Worm (Caenorhabditis elegans) whole organism, midembryonic: ENCODE data around the gene srd-55.

Experiments
- T22C8.4 ChIP-seq: fragments of 200-800 bp; sonication (Bioruptor generic); IDR thresholded peaks from 2 replicates; pipeline ENCODE4 v1.3.6; 2022; ENCODE audit warnings: missing genetic modification characterization, missing compliant biosample characterization
- cog-1 ChIP-seq: sonication (generic microtip); optimal IDR thresholded peaks from 2 replicates; lab custom pipeline; 2016; ENCODE audit warnings: missing genetic modification characterization, missing compliant biosample characterization
- flt-1 ChIP-seq: fragments of 200-800 bp; sonication (Bioruptor generic); IDR thresholded peaks from 2 replicates; pipeline ENCODE4 v1.3.6; 2022; ENCODE audit warnings: missing genetic modification characterization, missing compliant biosample characterization
- klf-2 ChIP-seq: fragments of 200-800 bp; sonication (Bioruptor generic); conservative IDR thresholded peaks from 2 replicates; pipeline ENCODE4 v1.3.6; 2022; ENCODE audit warnings: missing genetic modification reagents, missing genetic modification characterization, missing compliant biosample characterization
- med-1 ChIP-seq: sonication (generic microtip); optimal IDR thresholded peaks from 2 replicates; lab custom pipeline; 2017; ENCODE audit warnings: missing genetic modification characterization, mild to moderate bottlenecking, missing compliant biosample characterization, antibody characterized with exemption, missing genetic modification reagents; ENCODE audit not compliant: insufficient read depth
- ref-1 ChIP-seq: fragments of 200-800 bp; sonication (Bioruptor generic); conservative IDR thresholded peaks from 2 replicates; pipeline ENCODE4 v1.3.6; 2022; ENCODE audit warnings: missing genetic modification reagents, missing genetic modification characterization, missing compliant biosample characterization
- tab-1 ChIP-seq: fragments of 200-800 bp; sonication (Bioruptor generic); IDR thresholded peaks from 2 replicates; pipeline ENCODE4 v1.3.6; 2022; ENCODE audit warnings: missing genetic modification characterization, missing compliant biosample characterization
- ztf-23 ChIP-seq: fragments of 200-800 bp; sonication (Bioruptor generic); IDR thresholded peaks from 2 replicates; pipeline ENCODE4 v1.3.6; 2022; ENCODE audit warnings: missing genetic modification reagents, missing genetic modification characterization, missing compliant biosample characterization
- ztf-29 ChIP-seq: fragments of 200-800 bp; sonication (Bioruptor generic); IDR thresholded peaks from 2 replicates; pipeline ENCODE4 v1.3.6; 2022; ENCODE audit warnings: missing genetic modification reagents, missing genetic modification characterization, missing compliant biosample characterization

srd-55 gene

ce11 chrII:7392052-7392694 lies 16.1 kb upstream of the srd-55 start:
- no peak for TF ChIP-seq klf-2 (GFP tag; lab: Robert Waterston, UW)
- TF ChIP-seq med-1 (GFP tag; lab: Kevin White, UChicago) = no peak
- no peak for TF ChIP-seq ztf-29 (GFP tag; lab: Robert Waterston, UW)
- no peak for TF ChIP-seq T22C8.4 (GFP tag; lab: Robert Waterston, UW)
- no peak for TF ChIP-seq tab-1 (GFP tag; lab: Robert Waterston, UW)
- no peak for TF ChIP-seq ztf-23 (GFP tag; lab: Robert Waterston, UW)
- no peak for TF ChIP-seq cog-1 (tag; lab: Kevin White, UChicago)
- no peak for TF ChIP-seq flt-1
- TF ChIP-seq ref-1 (GFP tag; lab: Robert Waterston, UW) = no peak

ce11 chrII:7393393-7393792 lies 14.9 kb upstream of the srd-55 start:
- TF ChIP-seq klf-2 (GFP tag; lab: Robert Waterston, UW) = no peak
- no peak for TF ChIP-seq med-1 (GFP tag; lab: Kevin White, UChicago)
- no peak for TF ChIP-seq T22C8.4 (GFP tag; lab: Robert Waterston, UW)
- no peak for TF ChIP-seq ref-1 (GFP tag; lab: Robert Waterston, UW)
- TF ChIP-seq cog-1 (tag; lab: Kevin White, UChicago) = no peak
- TF ChIP-seq ztf-23 (GFP tag; lab: Robert Waterston, UW) = no peak
- TF ChIP-seq ztf-29 (GFP tag; lab: Robert Waterston, UW) = no peak
- TF ChIP-seq tab-1 (GFP tag; lab: Robert Waterston, UW) = no peak
- TF ChIP-seq flt-1 = no peak

- TF ChIP-seq med-1 (GFP tag; lab: Kevin White, UChicago) (no peak), T22C8.4 (GFP tag; lab: Robert Waterston, UW) (no peak), tab-1 (GFP tag; lab: Robert Waterston, UW) (no peak), ztf-23 (GFP tag; lab: Robert Waterston, UW) (no peak), flt-1 (no peak), klf-2 (GFP tag; lab: Robert Waterston, UW) (no peak), ztf-29 (GFP tag; lab: Robert Waterston, UW) (no peak), cog-1 (tag; lab: Kevin White, UChicago) (no peak)
Measured at ce11 chrII:7393922-7394689, 14.2 kb upstream of the srd-55 start.

- TF ChIP-seq cog-1 (tag; lab: Kevin White, UChicago) (no peak), flt-1 (no peak), klf-2 (GFP tag; lab: Robert Waterston, UW) (no peak), med-1 (GFP tag; lab: Kevin White, UChicago) (no peak), ref-1 (GFP tag; lab: Robert Waterston, UW) (no peak), tab-1 (GFP tag; lab: Robert Waterston, UW) (no peak), T22C8.4 (GFP tag; lab: Robert Waterston, UW) (no peak), ztf-23 (GFP tag; lab: Robert Waterston, UW) (no peak), ztf-29 (GFP tag; lab: Robert Waterston, UW) (no peak)
Measured at ce11 chrII:7394690-7395054, 13.6 kb upstream of the srd-55 start, which contains the start of gene bath-44. Gene bath-44, plus strand, starts transcription at chrII:7394955.

ce11 chrII:7396081-7396480 lies 12.2 kb upstream of the srd-55 start:
- TF ChIP-seq tab-1 (GFP tag; lab: Robert Waterston, UW) = no peak
- no peak for TF ChIP-seq ztf-23 (GFP tag; lab: Robert Waterston, UW)
- no peak for TF ChIP-seq klf-2 (GFP tag; lab: Robert Waterston, UW)
- no peak for TF ChIP-seq cog-1 (tag; lab: Kevin White, UChicago)
- TF ChIP-seq med-1 (GFP tag; lab: Kevin White, UChicago) = no peak
- TF ChIP-seq flt-1 = no peak

DNA sequence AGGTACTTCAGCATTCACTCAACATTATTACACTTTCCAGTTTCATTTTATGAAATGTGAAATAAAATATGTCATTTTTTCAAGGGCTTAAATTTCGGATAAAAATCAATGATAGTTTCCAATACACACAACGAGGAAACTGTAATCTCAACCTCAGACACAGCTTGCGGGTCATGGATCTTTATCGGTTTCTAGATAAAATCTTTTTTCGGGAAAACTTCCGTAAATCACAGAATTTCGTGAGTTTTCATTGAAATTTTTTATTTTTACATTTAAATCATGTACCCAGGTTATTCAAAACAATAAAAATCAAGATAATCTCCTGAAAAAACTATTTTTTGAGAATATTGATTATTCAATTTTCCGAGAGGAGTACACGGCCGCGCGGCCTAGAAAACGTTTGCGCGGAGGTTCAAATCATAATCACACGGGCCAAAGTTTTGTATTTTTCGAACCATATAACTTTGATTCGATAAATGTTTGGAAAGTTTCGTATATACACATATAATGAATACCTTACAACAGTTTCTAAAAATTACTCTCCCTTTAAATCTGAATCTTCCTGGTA lies 10.9 kb upstream of the srd-55 start:
- no peak for TF ChIP-seq med-1 (GFP tag; lab: Kevin White, UChicago)

DNA sequence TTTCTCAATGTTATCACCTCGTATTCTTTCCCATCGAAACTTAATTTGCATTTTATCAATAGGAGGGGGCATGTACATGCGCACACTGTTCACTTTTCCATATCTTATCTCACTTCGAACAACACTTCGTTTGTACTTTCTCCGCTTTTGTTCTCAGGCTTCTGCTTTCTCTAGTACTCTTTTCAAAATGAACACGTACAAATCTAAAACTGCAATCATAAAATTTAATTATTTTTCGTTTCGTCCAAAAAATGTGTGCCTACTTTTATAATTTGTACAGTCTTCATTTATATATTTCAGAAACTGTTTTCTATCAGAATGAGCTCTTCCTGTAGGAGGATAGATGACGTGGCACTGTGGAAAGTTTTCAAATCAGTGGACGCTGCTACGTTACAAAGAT lies 9.6 kb upstream of the srd-55 start, which contains the start of gene C07D10.1:
Gene C07D10.1 (plus strand): TSS at position 301 of the 400 bp plus-strand sequence.
- no peak for TF ChIP-seq med-1 (GFP tag; lab: Kevin White, UChicago)

- TF ChIP-seq T22C8.4 (GFP tag; lab: Robert Waterston, UW) (no peak), flt-1 (no peak), tab-1 (GFP tag; lab: Robert Waterston, UW) (no peak), ztf-29 (GFP tag; lab: Robert Waterston, UW) (no peak), ref-1 (GFP tag; lab: Robert Waterston, UW) (no peak), klf-2 (GFP tag; lab: Robert Waterston, UW) (no peak), ztf-23 (GFP tag; lab: Robert Waterston, UW) (no peak), cog-1 (tag; lab: Kevin White, UChicago) (no peak), med-1 (GFP tag; lab: Kevin White, UChicago) (no peak)
Measured at ce11 chrII:7402625-7403024, 5.7 kb upstream of the srd-55 start, which contains the start of gene nas-7. Gene nas-7, minus strand, starts transcription at chrII:7402725.

DNA sequence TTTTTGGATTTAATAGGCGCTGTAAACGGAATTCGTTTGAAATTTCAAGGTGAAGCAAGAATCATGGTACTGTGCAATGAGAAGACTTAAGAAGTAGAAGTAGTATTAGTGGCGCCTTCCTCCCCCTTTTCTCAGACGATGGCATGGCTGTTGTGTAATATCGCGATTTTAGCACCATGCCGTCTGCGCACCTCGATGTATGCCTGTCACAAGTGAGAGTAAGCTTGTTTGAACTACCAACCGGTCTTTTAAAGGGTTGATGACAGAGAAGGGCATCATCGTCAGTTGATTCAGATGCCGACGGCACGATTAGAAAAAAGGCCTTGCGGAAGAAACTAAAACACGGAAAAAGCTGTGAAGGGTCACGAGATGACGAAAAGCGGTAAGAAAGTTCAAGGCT lies 4.3 kb upstream of the srd-55 start:
- no peak for TF ChIP-seq tab-1 (GFP tag; lab: Robert Waterston, UW)
- no peak for TF ChIP-seq klf-2 (GFP tag; lab: Robert Waterston, UW)
- no peak for TF ChIP-seq flt-1
- TF ChIP-seq ref-1 (GFP tag; lab: Robert Waterston, UW) = no peak
- TF ChIP-seq T22C8.4 (GFP tag; lab: Robert Waterston, UW) = no peak
- TF ChIP-seq med-1 (GFP tag; lab: Kevin White, UChicago) = no peak
- no peak for TF ChIP-seq cog-1 (tag; lab: Kevin White, UChicago)
- TF ChIP-seq ztf-23 (GFP tag; lab: Robert Waterston, UW) = no peak
- no peak for TF ChIP-seq ztf-29 (GFP tag; lab: Robert Waterston, UW)
